Worm (Caenorhabditis elegans) whole organism, L4 larva: ENCODE data around the gene F10C2.3.

ENCODE experiments used
- F10B5.3 ChIP-seq: sonication (generic microtip); optimal IDR thresholded peaks from 2 replicates; lab custom pipeline; 2016; ENCODE audit warnings: mild to moderate bottlenecking, missing genetic modification characterization, missing compliant biosample characterization
- F37D6.2 ChIP-seq: sonication (generic microtip); optimal IDR thresholded peaks from 2 replicates; lab custom pipeline; 2016; ENCODE audit warnings: mild to moderate bottlenecking, missing genetic modification characterization, missing compliant biosample characterization
- R02D3.7 ChIP-seq: fragments of 150-350 bp; sonication (generic microtip); optimal IDR thresholded peaks from 3 replicates; lab custom pipeline; 2014; ENCODE audit warnings: missing biosample characterization, missing genetic modification characterization
- T20F7.1 ChIP-seq: fragments of 200-800 bp; sonication (Bioruptor generic); optimal IDR thresholded peaks from 2 replicates; lab custom pipeline; 2018; ENCODE audit warnings: mild to moderate bottlenecking, missing genetic modification characterization, missing compliant biosample characterization
- T26A8.4 ChIP-seq: fragments of 200-800 bp; sonication (Bioruptor generic); IDR thresholded peaks from 2 replicates; pipeline ENCODE4 v1.3.6; 2022; ENCODE audit warnings: missing genetic modification characterization, missing compliant biosample characterization
- Y105C5A.15 ChIP-seq: fragments of 200-800 bp; sonication (Bioruptor generic); IDR thresholded peaks from 2 replicates; pipeline ENCODE4 v1.3.6; 2022; ENCODE audit warnings: missing genetic modification characterization, missing compliant biosample characterization
- Y75B8A.6 ChIP-seq: fragments of 200-800 bp; sonication (Bioruptor generic); IDR thresholded peaks from 2 replicates; pipeline ENCODE4 v1.3.6; 2022; ENCODE audit warnings: missing genetic modification reagents, missing genetic modification characterization, missing compliant biosample characterization
- aha-1 ChIP-seq: fragments of 150-350 bp; peaks from one replicate; lab custom pipeline; 2014; ENCODE audit warnings: missing biosample characterization, missing genetic modification characterization
- arid-1 ChIP-seq: fragments of 200-800 bp; sonication (Bioruptor generic); conservative IDR thresholded peaks from 2 replicates; pipeline ENCODE4 v1.3.6; 2022; ENCODE audit warnings: missing genetic modification reagents, missing genetic modification characterization, missing compliant biosample characterization
- attf-4 ChIP-seq: sonication (generic microtip); optimal IDR thresholded peaks from 3 replicates; lab custom pipeline; 2017; ENCODE audit warnings: missing biosample characterization, missing genetic modification characterization
- daf-16 ChIP-seq, 3 experiments: sonication (generic microtip); optimal IDR thresholded peaks; 2 replicates each; lab custom pipeline; 2016 to 2017; ENCODE audit warnings: missing genetic modification characterization in 3 of 3, missing genetic modification reagents in 3 of 3, mild to moderate bottlenecking in 2 of 3, missing compliant biosample characterization in 2 of 3, missing biosample characterization in 1 of 3, moderate library complexity in 1 of 3
- daf-8 ChIP-seq: fragments of 200-800 bp; sonication (Bioruptor generic); IDR thresholded peaks from 2 replicates; pipeline ENCODE4 v1.3.6; 2022; ENCODE audit warnings: missing genetic modification characterization, missing compliant biosample characterization
- dmd-6 ChIP-seq: fragments of 200-800 bp; sonication (Bioruptor generic); IDR thresholded peaks from 2 replicates; pipeline ENCODE4 v1.3.6; 2022; ENCODE audit warnings: missing genetic modification reagents, missing genetic modification characterization, missing compliant biosample characterization
- dmd-9 ChIP-seq: fragments of 200-800 bp; sonication (Bioruptor generic); IDR thresholded peaks from 2 replicates; pipeline ENCODE4 v1.3.6; 2022; ENCODE audit warnings: missing genetic modification reagents, missing genetic modification characterization, missing compliant biosample characterization
- dve-1 ChIP-seq: sonication (generic microtip); optimal IDR thresholded peaks from 2 replicates; lab custom pipeline; 2017; ENCODE audit warnings: antibody characterized with exemption, mild to moderate bottlenecking, missing genetic modification characterization, missing compliant biosample characterization; ENCODE audit not compliant: insufficient read depth
- fos-1 ChIP-seq: fragments of 150-350 bp; optimal IDR thresholded peaks from 2 replicates; lab custom pipeline; 2014; ENCODE audit warnings: missing biosample characterization, missing genetic modification characterization
- hlh-11 ChIP-seq: fragments of 200-800 bp; sonication (Bioruptor generic); optimal IDR thresholded peaks from 2 replicates; lab custom pipeline; 2018; ENCODE audit warnings: mild to moderate bottlenecking, missing genetic modification characterization, missing compliant biosample characterization
- hlh-30 ChIP-seq: sonication (generic microtip); optimal IDR thresholded peaks from 2 replicates; lab custom pipeline; 2017; ENCODE audit warnings: antibody characterized with exemption, mild to moderate bottlenecking, missing genetic modification characterization, missing compliant biosample characterization; ENCODE audit not compliant: insufficient read depth
- lim-7 ChIP-seq: fragments of 200-800 bp; sonication (Bioruptor generic); IDR thresholded peaks from 2 replicates; pipeline ENCODE4 v1.3.6; 2022; ENCODE audit warnings: missing genetic modification characterization, missing compliant biosample characterization
- lin-38 ChIP-seq: fragments of 200-800 bp; sonication (Bioruptor generic); IDR thresholded peaks from 2 replicates; pipeline ENCODE4 v1.3.6; 2022; ENCODE audit warnings: missing genetic modification reagents, missing genetic modification characterization, missing compliant biosample characterization
- lin-39 ChIP-seq: fragments of 150-350 bp; optimal IDR thresholded peaks from 2 replicates; lab custom pipeline; 2014; ENCODE audit warnings: missing biosample characterization, missing genetic modification reagents, missing genetic modification characterization
- lsy-2 ChIP-seq, 2 experiments: fragments of 150-350 bp in 1 of 2; sonication (generic microtip) in 1 of 2; optimal IDR thresholded peaks; 2 replicates each; lab custom pipeline; 2014 to 2017; ENCODE audit warnings: missing biosample characterization in 2 of 2, missing genetic modification characterization in 2 of 2
- madf-9 ChIP-seq: fragments of 200-800 bp; sonication (Bioruptor generic); conservative IDR thresholded peaks from 2 replicates; pipeline ENCODE4 v1.3.6; 2022; ENCODE audit warnings: missing genetic modification reagents, missing genetic modification characterization, missing compliant biosample characterization
- mdl-1 ChIP-seq, 2 experiments: fragments of 150-350 bp in 1 of 2; sonication (generic microtip) in 1 of 2; optimal IDR thresholded peaks; 2 replicates each; lab custom pipeline; 2014 to 2017; ENCODE audit warnings: missing biosample characterization in 2 of 2, missing genetic modification characterization in 2 of 2
- mep-1 ChIP-seq: fragments of 150-350 bp; sonication (generic microtip); optimal IDR thresholded peaks from 3 replicates; lab custom pipeline; 2014; ENCODE audit warnings: missing biosample characterization, missing genetic modification characterization
- nhr-102 ChIP-seq: sonication (generic microtip); optimal IDR thresholded peaks from 2 replicates; lab custom pipeline; 2016; ENCODE audit warnings: mild to moderate bottlenecking, missing genetic modification characterization, moderate library complexity, missing compliant biosample characterization
- nhr-11 ChIP-seq: fragments of 150-350 bp; optimal IDR thresholded peaks from 2 replicates; lab custom pipeline; 2014; ENCODE audit warnings: missing biosample characterization, missing genetic modification characterization
- nhr-28 ChIP-seq: fragments of 150-350 bp; optimal IDR thresholded peaks from 2 replicates; lab custom pipeline; 2014; ENCODE audit warnings: missing biosample characterization, missing genetic modification characterization
- nhr-77 ChIP-seq: fragments of 150-350 bp; optimal IDR thresholded peaks from 2 replicates; lab custom pipeline; 2014; ENCODE audit warnings: missing biosample characterization, missing genetic modification characterization
- pha-4 ChIP-seq, 2 experiments: fragments of 150-350 bp in 1 of 2; fragments of 200-800 bp in 1 of 2; sonication (Bioruptor generic) in 1 of 2; IDR thresholded peaks in 1 of 2; optimal IDR thresholded peaks in 1 of 2; 2 replicates each; pipeline versions ENCODE4 v1.3.6 to Lab custom; 2014 to 2022; ENCODE audit warnings: missing genetic modification characterization in 2 of 2, missing genetic modification reagents in 2 of 2, missing biosample characterization in 1 of 2, missing compliant biosample characterization in 1 of 2
- php-3 ChIP-seq: fragments of 200-800 bp; sonication (Bioruptor generic); IDR thresholded peaks from 2 replicates; pipeline ENCODE4 v1.3.6; 2022; ENCODE audit warnings: missing genetic modification reagents, missing genetic modification characterization, missing compliant biosample characterization
- sdz-12 ChIP-seq: fragments of 200-800 bp; sonication (Bioruptor generic); optimal IDR thresholded peaks from 2 replicates; lab custom pipeline; 2018; ENCODE audit warnings: mild to moderate bottlenecking, missing genetic modification characterization, missing compliant biosample characterization
- tra-1 ChIP-seq: fragments of 200-800 bp; sonication (Bioruptor generic); IDR thresholded peaks from 2 replicates; pipeline ENCODE4 v1.3.6; 2022; ENCODE audit warnings: missing genetic modification reagents, missing genetic modification characterization, missing compliant biosample characterization
- unc-62 ChIP-seq, 3 experiments: fragments of 150-350 bp in 1 of 3; sonication (generic microtip); optimal IDR thresholded peaks in 2 of 3; peaks in 1 of 3; 1 replicate in 1 of 3; 2 replicates in 2 of 3; lab custom pipeline; 2014 to 2017; ENCODE audit warnings: missing biosample characterization in 3 of 3, missing genetic modification characterization in 3 of 3, missing genetic modification reagents in 3 of 3, missing genotype in 1 of 3
- zfp-3 ChIP-seq: fragments of 200-800 bp; sonication (Bioruptor generic); conservative IDR thresholded peaks from 2 replicates; pipeline ENCODE4 v1.3.6; 2022; ENCODE audit warnings: missing genetic modification reagents, missing genetic modification characterization, missing compliant biosample characterization
- zip-11 ChIP-seq: fragments of 200-800 bp; sonication (Bioruptor generic); IDR thresholded peaks from 2 replicates; pipeline ENCODE4 v1.3.6; 2022; ENCODE audit warnings: missing genetic modification characterization, missing compliant biosample characterization

The F10C2.3 gene

DNA sequence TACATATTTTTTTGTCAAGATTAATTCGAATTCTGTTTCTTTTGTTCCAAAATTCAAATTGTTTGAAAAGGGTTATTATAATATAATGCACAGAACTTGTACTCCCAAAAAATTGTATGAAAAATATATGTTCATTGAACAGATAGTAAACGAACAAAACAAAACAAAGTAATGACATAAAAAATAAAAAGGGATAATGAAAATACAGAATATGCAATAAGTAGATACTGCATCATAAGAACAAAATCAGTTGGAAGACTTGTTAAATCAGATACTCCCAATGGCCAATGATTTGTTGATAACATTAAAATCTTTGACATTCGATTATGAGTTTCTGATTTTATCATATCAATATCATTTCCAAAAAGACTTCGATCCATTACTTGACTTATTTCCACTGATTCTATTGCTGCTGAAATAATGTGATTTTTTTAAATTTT lies 15.6 kb upstream of the F10C2.3 start:
- TF ChIP-seq attf-4 (tag; lab: Kevin White, UChicago) (peak; percentile 66), madf-9 (GFP tag; lab: Robert Waterston, UW) (no peak), dmd-6 (GFP tag; lab: Robert Waterston, UW) (peak; percentile 37), php-3 (0 out of 2 replicates have a peak, but pooled peaks have one; percentile 17), lsy-2 (tag; optimal IDR thresholded peaks at IDR 0.05; lab: Kevin White, UChicago) (peak in 1 of 2 experiments; percentile 16), lim-7 (0 out of 2 replicates have a peak, but pooled peaks have one; percentile 17), nhr-77 (tag; lab: Kevin White, UChicago) (peak; percentile 96), dmd-9 (GFP tag; lab: Robert Waterston, UW) (no peak), mdl-1 (tag; optimal IDR thresholded peaks at IDR 0.05; lab: Kevin White, UChicago) (peak in 1 of 2 experiments; percentile 7), F10B5.3 (tag; lab: Kevin White, UChicago) (no peak), F37D6.2 (tag; lab: Kevin White, UChicago) (no peak), pha-4 (GFP tag; IDR thresholded peaks at IDR 0.05; lab: Robert Waterston, UW) (0 out of 2 replicates have a peak, but pooled peaks have one; percentile 36), pha-4 (tag; optimal IDR thresholded peaks at IDR 0.05; lab: Kevin White, UChicago) (no peak), dve-1 (tag; lab: Kevin White, UChicago) (peak; percentile 39), T26A8.4 (GFP tag; lab: Robert Waterston, UW) (peak; percentile 69; the same call in 1 of the 2 replicates), lin-38 (peak; percentile 58), tra-1 (GFP tag; lab: Robert Waterston, UW) (0 out of 2 replicates have a peak, but pooled peaks have one; percentile 59), nhr-102 (tag; lab: Kevin White, UChicago) (no peak), unc-62 (GFP tag; optimal IDR thresholded peaks at IDR 0.05 in 1 of 2; lab: Kevin White, UChicago) (peak in 1 of 2 experiments; percentile 91), unc-62 (tag; optimal IDR thresholded peaks at IDR 0.05; lab: Kevin White, UChicago) (no peak), Y75B8A.6 (GFP tag; lab: Robert Waterston, UW) (peak; percentile 88), R02D3.7 (peak; percentile 32), Y105C5A.15 (GFP tag; lab: Robert Waterston, UW) (peak; percentile 85), daf-16 (GFP tag; optimal IDR thresholded peaks at IDR 0.05; lab: Kevin White, UChicago) (no peak), daf-16 (tag; optimal IDR thresholded peaks at IDR 0.05; lab: Kevin White, UChicago) (peak; percentile 53), aha-1 (tag; lab: Kevin White, UChicago) (peak; percentile 32), arid-1 (GFP tag; lab: Robert Waterston, UW) (0 out of 2 replicates have a peak, but pooled peaks have one; percentile 37), daf-8 (no peak), hlh-11 (tag; lab: Kevin White, UChicago) (peak; percentile 15), fos-1 (peak; percentile 55), mep-1 (peak; percentile 41), zfp-3 (GFP tag; lab: Robert Waterston, UW) (peak; percentile 99), T20F7.1 (GFP tag; lab: Kevin White, UChicago) (peak; percentile 74)

DNA sequence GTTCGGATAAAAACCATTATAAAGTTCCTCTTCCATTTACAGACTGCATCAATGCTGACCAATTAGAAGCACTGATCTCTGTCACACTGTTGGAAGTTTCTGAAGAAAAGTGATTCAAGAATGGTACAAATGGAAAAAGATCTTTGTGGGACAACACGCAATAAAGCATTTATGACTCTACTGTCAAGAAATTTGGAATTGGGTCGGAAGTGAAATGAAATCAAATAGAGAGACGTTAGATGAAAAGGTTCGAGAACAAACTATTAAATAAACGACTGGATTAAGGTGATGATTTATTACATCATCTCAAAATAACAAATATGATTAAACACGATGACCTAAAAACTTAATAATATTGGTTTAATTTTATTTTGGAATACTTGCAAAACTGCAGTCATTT lies 13.6 kb upstream of the F10C2.3 start, which contains the start of gene F57F5.3:
TSS of gene F57F5.3 (minus strand) at position 101 of the 400 bp plus-strand sequence.
- no peak for TF ChIP-seq sdz-12 (GFP tag; lab: Kevin White, UChicago)
- no peak for TF ChIP-seq lsy-2 (tag; optimal IDR thresholded peaks at IDR 0.05; lab: Kevin White, UChicago)
- TF ChIP-seq daf-16 (GFP tag; optimal IDR thresholded peaks at IDR 0.05; lab: Kevin White, UChicago): no peak
- TF ChIP-seq daf-16 (tag; optimal IDR thresholded peaks at IDR 0.05; lab: Kevin White, UChicago): no peak
- TF ChIP-seq F10B5.3 (tag; lab: Kevin White, UChicago): no peak

DNA sequence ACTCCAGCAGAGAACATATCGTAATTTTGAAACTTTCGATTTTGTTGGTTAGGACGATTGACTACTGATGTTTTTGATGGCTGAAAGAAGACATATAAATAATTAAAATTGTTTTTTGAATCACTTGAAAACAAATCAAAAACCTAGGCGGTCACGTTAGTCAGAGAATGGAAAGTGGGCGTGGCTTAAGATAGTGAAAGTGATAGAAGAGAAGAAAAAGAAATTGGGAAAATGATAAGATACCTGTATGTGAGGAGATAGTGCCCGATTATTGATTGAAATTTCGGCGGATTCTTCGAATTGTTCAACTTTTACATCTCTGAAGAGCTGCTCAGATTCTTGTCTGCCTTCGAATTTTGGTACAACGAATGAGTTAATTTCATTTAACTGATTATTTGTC lies 8.4 kb upstream of the F10C2.3 start:
- TF ChIP-seq pha-4 (GFP tag; IDR thresholded peaks at IDR 0.05; lab: Robert Waterston, UW) (no peak), pha-4 (tag; optimal IDR thresholded peaks at IDR 0.05; lab: Kevin White, UChicago) (no peak), lin-39 (tag; lab: Kevin White, UChicago) (no peak), nhr-28 (peak; percentile 61), zip-11 (GFP tag; lab: Robert Waterston, UW) (no peak), hlh-30 (tag; lab: Kevin White, UChicago) (peak; percentile 5), unc-62 (GFP tag; optimal IDR thresholded peaks at IDR 0.05 in 1 of 2; lab: Kevin White, UChicago) (peak in 1 of 2 experiments; percentile 76), unc-62 (tag; optimal IDR thresholded peaks at IDR 0.05; lab: Kevin White, UChicago) (no peak), nhr-11 (tag; lab: Kevin White, UChicago) (no peak)
